Worm (Caenorhabditis elegans) whole organism, young adult: ENCODE results near the gene nspe-2.

Source experiments
- B0336.3 ChIP-seq: fragments of 200-800 bp; sonication (Bioruptor generic); IDR thresholded peaks from 2 replicates; pipeline ENCODE4 v1.3.6; 2022; ENCODE audit warnings: missing genetic modification characterization, missing compliant biosample characterization
- F33H1.4 ChIP-seq: fragments of 200-800 bp; sonication (Bioruptor generic); IDR thresholded peaks from 2 replicates; pipeline ENCODE4 v1.3.6; 2022; ENCODE audit warnings: missing genetic modification reagents, missing genetic modification characterization, missing compliant biosample characterization
- F55B11.4 ChIP-seq: sonication (generic microtip); optimal IDR thresholded peaks from 2 replicates; lab custom pipeline; 2016; ENCODE audit warnings: missing compliant biosample characterization, missing genetic modification characterization, borderline replicate concordance; ENCODE audit not compliant: insufficient read depth
- cebp-2 ChIP-seq: fragments of 200-800 bp; sonication (Bioruptor generic); IDR thresholded peaks from 2 replicates; pipeline ENCODE4 v1.3.6; 2022; ENCODE audit warnings: missing genetic modification characterization, missing compliant biosample characterization
- ceh-58 ChIP-seq: fragments of 200-800 bp; sonication (Bioruptor generic); IDR thresholded peaks from 2 replicates; pipeline ENCODE4 v1.3.6; 2022; ENCODE audit warnings: missing genetic modification characterization, missing compliant biosample characterization
- hrde-1 ChIP-seq: sonication (generic microtip); optimal IDR thresholded peaks from 2 replicates; lab custom pipeline; 2016; ENCODE audit warnings: missing genetic modification characterization, mild to moderate bottlenecking, missing compliant biosample characterization, moderate library complexity, missing genotype, missing genetic modification reagents, borderline replicate concordance
- let-526 ChIP-seq: fragments of 200-800 bp; sonication (Bioruptor generic); IDR thresholded peaks from 2 replicates; pipeline ENCODE4 v1.3.6; 2022; ENCODE audit warnings: missing genetic modification reagents, missing genetic modification characterization, missing compliant biosample characterization
- nhr-120 ChIP-seq: fragments of 200-800 bp; sonication (Bioruptor generic); IDR thresholded peaks from 2 replicates; pipeline ENCODE4 v1.3.6; 2022; ENCODE audit warnings: missing genetic modification characterization, missing compliant biosample characterization
- rcor-1 ChIP-seq: fragments of 200-800 bp; sonication (Bioruptor generic); IDR thresholded peaks from 2 replicates; pipeline ENCODE4 v1.3.6; 2022; ENCODE audit warnings: missing genetic modification reagents, missing genetic modification characterization, missing compliant biosample characterization
- sptf-2 ChIP-seq: fragments of 200-800 bp; sonication (Bioruptor generic); optimal IDR thresholded peaks from 2 replicates; lab custom pipeline; 2018; ENCODE audit warnings: mild to moderate bottlenecking, missing genetic modification characterization, missing compliant biosample characterization
- ztf-25 ChIP-seq: fragments of 200-800 bp; sonication (Bioruptor generic); IDR thresholded peaks from 2 replicates; pipeline ENCODE4 v1.3.6; 2022; ENCODE audit warnings: missing genetic modification reagents, missing genetic modification characterization, missing compliant biosample characterization

- TF ChIP-seq hrde-1 (tag; lab: Kevin White, UChicago) = no peak
- TF ChIP-seq F33H1.4 (GFP tag; lab: Robert Waterston, UW) = no peak
- no peak for TF ChIP-seq let-526
- no peak for TF ChIP-seq nhr-120 (GFP tag; lab: Robert Waterston, UW)
- no peak for TF ChIP-seq rcor-1 (GFP tag; lab: Robert Waterston, UW)
- TF ChIP-seq F55B11.4 = no peak
- no peak for TF ChIP-seq cebp-2
- TF ChIP-seq ztf-25 (GFP tag; lab: Robert Waterston, UW) = no peak
- TF ChIP-seq sptf-2 (GFP tag; lab: Kevin White, UChicago) = no peak
- no peak for TF ChIP-seq B0336.3 (GFP tag; lab: Robert Waterston, UW)
- no peak for TF ChIP-seq ceh-58 (GFP tag; lab: Robert Waterston, UW)
These were observed 17.4 kb upstream of the nspe-2 start, which contains the start of gene nhr-234 for ce11 chrII:12636602-12637001.
